Fruit fly (Drosophila melanogaster) whole organism, prepupa: ENCODE data around the gene Bub1.

ENCODE experiments used
- Blimp-1 ChIP-seq: fragments of 200-800 bp; sonication (Bioruptor generic); optimal IDR thresholded peaks from 3 replicates; lab custom pipeline; 2017; ENCODE audit warnings: missing biosample characterization, missing genetic modification characterization, mild to moderate bottlenecking, moderate library complexity, missing genetic modification reagents
- CG10631 ChIP-seq: fragments of 200-800 bp; sonication (Bioruptor generic); optimal IDR thresholded peaks from 2 replicates; lab custom pipeline; 2016; ENCODE audit warnings: missing biosample characterization, missing genetic modification characterization
- CG10669 ChIP-seq: fragments of 200-800 bp; sonication (Bioruptor generic); optimal IDR thresholded peaks from 3 replicates; lab custom pipeline; 2018; ENCODE audit warnings: missing biosample characterization, mild to moderate bottlenecking, missing genetic modification characterization, moderate library complexity
- CG11294 ChIP-seq: fragments of 200-800 bp; sonication (Bioruptor generic); IDR thresholded peaks from 2 replicates; pipeline ENCODE4 v1.3.6; 2022; ENCODE audit warnings: missing biosample characterization, missing genetic modification characterization
- CG11762 ChIP-seq: fragments of 200-800 bp; sonication (Bioruptor generic); optimal IDR thresholded peaks from 3 replicates; lab custom pipeline; 2016; ENCODE audit warnings: missing biosample characterization, missing genetic modification characterization; ENCODE audit not compliant: insufficient read depth
- CG11902 ChIP-seq: fragments of 200-800 bp; sonication (Bioruptor generic); optimal IDR thresholded peaks from 3 replicates; lab custom pipeline; 2016; ENCODE audit warnings: missing biosample characterization, missing genetic modification characterization
- CG15336 ChIP-seq: fragments of 200-800 bp; sonication (Bioruptor generic); IDR thresholded peaks from 2 replicates; pipeline ENCODE4 v1.3.6; 2022; ENCODE audit warnings: missing biosample characterization, missing genetic modification characterization
- CG1621 ChIP-seq: fragments of 200-800 bp; sonication (Bioruptor generic); optimal IDR thresholded peaks from 3 replicates; lab custom pipeline; 2018; ENCODE audit warnings: missing biosample characterization, mild to moderate bottlenecking, missing genetic modification characterization
- CG3032 ChIP-seq: fragments of 200-800 bp; optimal IDR thresholded peaks from 2 replicates; lab custom pipeline; 2019; ENCODE audit warnings: missing biosample characterization, mild to moderate bottlenecking, missing genetic modification characterization, moderate library complexity
- CG31627 ChIP-seq: fragments of 200-800 bp; sonication (Bioruptor generic); optimal IDR thresholded peaks from 3 replicates; lab custom pipeline; 2016; ENCODE audit warnings: missing biosample characterization, missing genetic modification characterization
- CG3919 ChIP-seq: fragments of 200-800 bp; sonication (Bioruptor generic); optimal IDR thresholded peaks from 3 replicates; lab custom pipeline; 2016; ENCODE audit warnings: missing biosample characterization, missing genetic modification characterization
- CG4318 ChIP-seq: fragments of 200-800 bp; sonication (Bioruptor generic); optimal IDR thresholded peaks from 3 replicates; lab custom pipeline; 2017; ENCODE audit warnings: missing biosample characterization, mild to moderate bottlenecking, missing genetic modification characterization
- CG6163 ChIP-seq: fragments of 200-800 bp; sonication (Bioruptor generic); IDR thresholded peaks from 3 replicates; pipeline ENCODE4 v1.3.6; 2022; ENCODE audit warnings: missing biosample characterization, missing genetic modification characterization
- CG6276 ChIP-seq: fragments of 200-800 bp; sonication (Bioruptor generic); optimal IDR thresholded peaks from 2 replicates; lab custom pipeline; 2017; ENCODE audit warnings: missing biosample characterization, mild to moderate bottlenecking, missing genetic modification characterization
- CG6792 ChIP-seq: fragments of 200-800 bp; sonication (Bioruptor generic); optimal IDR thresholded peaks from 3 replicates; lab custom pipeline; 2016; ENCODE audit warnings: missing biosample characterization, missing genetic modification characterization
- CG6808 ChIP-seq: fragments of 200-800 bp; sonication (Bioruptor generic); optimal IDR thresholded peaks from 3 replicates; lab custom pipeline; 2017; ENCODE audit warnings: missing biosample characterization, missing genetic modification characterization, mild to moderate bottlenecking, moderate library complexity, missing genetic modification reagents
- CG6854 ChIP-seq: fragments of 200-800 bp; sonication (Bioruptor generic); optimal IDR thresholded peaks from 2 replicates; lab custom pipeline; 2017; ENCODE audit warnings: missing biosample characterization, mild to moderate bottlenecking, missing genetic modification characterization
- CG7368 ChIP-seq: fragments of 200-800 bp; sonication (Bioruptor generic); optimal IDR thresholded peaks from 3 replicates; lab custom pipeline; 2016; ENCODE audit warnings: missing biosample characterization, missing genetic modification characterization
- CG8119 ChIP-seq: fragments of 200-800 bp; sonication (Bioruptor generic); IDR thresholded peaks from 3 replicates; pipeline ENCODE4 v1.3.6; 2022; ENCODE audit warnings: missing biosample characterization, missing genetic modification characterization
- CG8319 ChIP-seq: fragments of 200-800 bp; sonication (Bioruptor generic); optimal IDR thresholded peaks from 3 replicates; lab custom pipeline; 2016; ENCODE audit warnings: missing biosample characterization, missing genetic modification characterization
- CG8632 ChIP-seq: fragments of 200-800 bp; sonication (Bioruptor generic); optimal IDR thresholded peaks from 3 replicates; lab custom pipeline; 2016; ENCODE audit warnings: missing biosample characterization, missing genetic modification characterization
- CG9139 ChIP-seq: fragments of 200-800 bp; sonication (Bioruptor generic); optimal IDR thresholded peaks from 3 replicates; lab custom pipeline; 2017; ENCODE audit warnings: missing biosample characterization, mild to moderate bottlenecking, missing genetic modification characterization
- Eip75B ChIP-seq: fragments of 200-800 bp; sonication (Bioruptor generic); optimal IDR thresholded peaks from 3 replicates; lab custom pipeline; 2016; ENCODE audit warnings: missing biosample characterization, missing genetic modification characterization
- Eip78C ChIP-seq: fragments of 200-800 bp; sonication (Bioruptor generic); peaks from one replicate; lab custom pipeline; 2016; ENCODE audit warnings: missing biosample characterization, missing genetic modification characterization
- Eip93F ChIP-seq: fragments of 200-800 bp; sonication (Bioruptor generic); optimal IDR thresholded peaks from 2 replicates; lab custom pipeline; 2016; ENCODE audit warnings: missing biosample characterization, mild to moderate bottlenecking, missing genetic modification characterization
- Ets96B ChIP-seq: fragments of 200-800 bp; optimal IDR thresholded peaks from 2 replicates; lab custom pipeline; 2019; ENCODE audit warnings: missing biosample characterization, mild to moderate bottlenecking, missing genetic modification characterization, moderate library complexity
- Gug ChIP-seq: fragments of 200-800 bp; sonication (Bioruptor generic); IDR thresholded peaks from 2 replicates; pipeline ENCODE4 v1.3.6; 2022; ENCODE audit warnings: missing biosample characterization, missing genetic modification characterization
- Hr38 ChIP-seq: sonication (Bioruptor generic); optimal IDR thresholded peaks from 2 replicates; lab custom pipeline; 2016; ENCODE audit warnings: missing biosample characterization, missing genetic modification characterization
- Hr4 ChIP-seq: fragments of 200-800 bp; sonication (Bioruptor generic); optimal IDR thresholded peaks from 3 replicates; lab custom pipeline; 2016; ENCODE audit warnings: missing biosample characterization, missing genetic modification characterization
- Lpt ChIP-seq: fragments of 200-800 bp; sonication (Bioruptor generic); optimal IDR thresholded peaks from 3 replicates; lab custom pipeline; 2016; ENCODE audit warnings: missing biosample characterization, missing genetic modification characterization
- Met ChIP-seq: fragments of 200-800 bp; sonication (Bioruptor generic); optimal IDR thresholded peaks from 3 replicates; lab custom pipeline; 2016; ENCODE audit warnings: missing biosample characterization, missing genetic modification characterization
- OdsH ChIP-seq: fragments of 200-800 bp; sonication (Bioruptor generic); optimal IDR thresholded peaks from 3 replicates; lab custom pipeline; 2016; ENCODE audit warnings: missing biosample characterization, missing genetic modification characterization
- Sox102F ChIP-seq: fragments of 200-800 bp; sonication (Bioruptor generic); optimal IDR thresholded peaks from 2 replicates; lab custom pipeline; 2016; ENCODE audit warnings: missing biosample characterization, mild to moderate bottlenecking, missing genetic modification characterization
- Sox14 ChIP-seq: fragments of 200-800 bp; sonication (Bioruptor generic); optimal IDR thresholded peaks from 3 replicates; lab custom pipeline; 2016; ENCODE audit warnings: missing biosample characterization, missing genetic modification characterization
- Sox15 ChIP-seq: fragments of 200-800 bp; sonication (Bioruptor generic); optimal IDR thresholded peaks from 3 replicates; lab custom pipeline; 2016; ENCODE audit warnings: missing biosample characterization, missing genetic modification characterization
- achi ChIP-seq: fragments of 200-800 bp; sonication (Bioruptor generic); optimal IDR thresholded peaks from 3 replicates; lab custom pipeline; 2016; ENCODE audit warnings: missing biosample characterization, missing genetic modification characterization
- acj6 ChIP-seq: fragments of 200-800 bp; sonication (Bioruptor generic); optimal IDR thresholded peaks from 3 replicates; lab custom pipeline; 2016; ENCODE audit warnings: missing biosample characterization, missing genetic modification characterization
- cyc ChIP-seq: fragments of 200-800 bp; sonication (Bioruptor generic); optimal IDR thresholded peaks from 3 replicates; lab custom pipeline; 2016; ENCODE audit warnings: missing biosample characterization, missing genetic modification characterization
- dac ChIP-seq: fragments of 200-800 bp; sonication (Bioruptor generic); optimal IDR thresholded peaks from 2 replicates; lab custom pipeline; 2017; ENCODE audit warnings: missing biosample characterization, mild to moderate bottlenecking, missing genetic modification characterization
- eg ChIP-seq: fragments of 200-800 bp; sonication (Bioruptor generic); IDR thresholded peaks from 3 replicates; pipeline ENCODE4 v1.3.6; 2022; ENCODE audit warnings: missing biosample characterization, missing genetic modification characterization
- esn ChIP-seq: fragments of 200-800 bp; sonication (Bioruptor generic); optimal IDR thresholded peaks from 2 replicates; lab custom pipeline; 2016; ENCODE audit warnings: missing biosample characterization, mild to moderate bottlenecking, missing genetic modification characterization, moderate library complexity
- fd59A ChIP-seq: fragments of 200-800 bp; sonication (Bioruptor generic); optimal IDR thresholded peaks from 2 replicates; lab custom pipeline; 2017; ENCODE audit warnings: missing biosample characterization, mild to moderate bottlenecking, missing genetic modification characterization, missing genetic modification reagents
- fd85E ChIP-seq: fragments of 200-800 bp; sonication (Bioruptor generic); optimal IDR thresholded peaks from 3 replicates; lab custom pipeline; 2016; ENCODE audit warnings: missing biosample characterization, missing genetic modification characterization
- fkh ChIP-seq: fragments of 200-800 bp; sonication (Bioruptor generic); optimal IDR thresholded peaks from 3 replicates; lab custom pipeline; 2017; ENCODE audit warnings: missing biosample characterization, mild to moderate bottlenecking, missing genetic modification characterization, moderate library complexity
- net ChIP-seq: fragments of 200-800 bp; sonication (Bioruptor generic); optimal IDR thresholded peaks from 3 replicates; lab custom pipeline; 2016; ENCODE audit warnings: missing biosample characterization, missing genetic modification characterization
- salr ChIP-seq, 2 experiments: fragments of 200-800 bp; sonication (Bioruptor generic); optimal IDR thresholded peaks; 3 replicates each; lab custom pipeline; 2016 to 2018; ENCODE audit warnings: missing biosample characterization in 2 of 2, missing genetic modification characterization in 2 of 2, mild to moderate bottlenecking in 1 of 2
- spab ChIP-seq: fragments of 200-800 bp; sonication (Bioruptor generic); optimal IDR thresholded peaks from 2 replicates; lab custom pipeline; 2017; ENCODE audit warnings: missing biosample characterization, mild to moderate bottlenecking, missing genetic modification characterization, missing genetic modification reagents
- ss ChIP-seq, 2 experiments: fragments of 200-800 bp; sonication (Bioruptor generic); optimal IDR thresholded peaks; 2 replicates in 1 of 2; 3 replicates in 1 of 2; lab custom pipeline; 2017 to 2018; ENCODE audit warnings: mild to moderate bottlenecking in 2 of 2, missing biosample characterization in 2 of 2, missing genetic modification characterization in 2 of 2, moderate library complexity in 1 of 2
- topi ChIP-seq: fragments of 200-800 bp; sonication (Bioruptor generic); optimal IDR thresholded peaks from 3 replicates; lab custom pipeline; 2016; ENCODE audit warnings: missing biosample characterization, missing genetic modification characterization
- vri ChIP-seq: fragments of 200-800 bp; sonication (Bioruptor generic); optimal IDR thresholded peaks from 3 replicates; lab custom pipeline; 2016; ENCODE audit warnings: missing biosample characterization, mild to moderate bottlenecking, missing genetic modification characterization

Bub1 gene

dm6 chr2L:5324958-5325850 lies 46.5 kb downstream of the Bub1 start:
- TF ChIP-seq topi (GFP tag; lab: Kevin White, UChicago) (peak; percentile 65), ss (GFP tag; optimal IDR thresholded peaks at IDR 0.05; lab: Kevin White, UChicago) (peak; percentile 67 to 84), CG8632 (peak; percentile 77), spab (GFP tag; lab: Kevin White, UChicago) (no peak), CG6792 (peak; percentile 83), fd85E (GFP tag; lab: Kevin White, UChicago) (peak; percentile 39), Sox102F (GFP tag; lab: Kevin White, UChicago) (peak; percentile 76), net (peak; percentile 81), CG8319 (GFP tag; lab: Kevin White, UChicago) (peak; percentile 79), CG6163 (peak; percentile 97), fkh (no peak), Met (GFP tag; lab: Kevin White, UChicago) (no peak), CG8119 (GFP tag; lab: Robert Waterston, UW) (peak; percentile 87), CG6276 (GFP tag; lab: Kevin White, UChicago) (no peak), achi (GFP tag; lab: Kevin White, UChicago) (peak; percentile 77), esn (GFP tag; lab: Kevin White, UChicago) (peak; percentile 63), salr (GFP tag; optimal IDR thresholded peaks at IDR 0.05; lab: Kevin White, UChicago) (peak; percentile 54), CG6808 (no peak), Hr4 (no peak), CG11294 (peak; percentile 74), CG1621 (tag; lab: Kevin White, UChicago) (peak; percentile 73), CG6854 (GFP tag; lab: Kevin White, UChicago) (peak; percentile 75), vri (GFP tag; lab: Kevin White, UChicago) (peak; percentile 86), CG7368 (peak; percentile 81), fd59A (GFP tag; lab: Kevin White, UChicago) (peak; percentile 44), CG10631 (GFP tag; lab: Kevin White, UChicago) (no peak), dac (GFP tag; lab: Kevin White, UChicago) (no peak), CG11902 (peak; percentile 80), Hr38 (GFP tag; lab: Kevin White, UChicago) (no peak), Sox14 (peak; percentile 81), eg (peak; percentile 97), Ets96B (tag; lab: Kevin White, UChicago) (peak; percentile 73), Eip93F (peak; percentile 38), CG3919 (GFP tag; lab: Kevin White, UChicago) (peak; percentile 82), CG10669 (GFP tag; lab: Kevin White, UChicago) (no peak), Gug (peak; percentile 87), Eip75B (GFP tag; lab: Kevin White, UChicago) (peak; percentile 60), CG3032 (tag; lab: Kevin White, UChicago) (peak; percentile 66), CG31627 (peak; percentile 82), CG15336 (peak; percentile 88), CG9139 (GFP tag; lab: Kevin White, UChicago) (peak; percentile 74), Lpt (GFP tag; lab: Kevin White, UChicago) (peak; percentile 74), OdsH (GFP tag; lab: Kevin White, UChicago) (peak; percentile 80), Eip78C (GFP tag; lab: Kevin White, UChicago) (peak; percentile 90), CG11762 (GFP tag; lab: Kevin White, UChicago) (peak; percentile 49), cyc (GFP tag; lab: Kevin White, UChicago) (peak; percentile 85), acj6 (GFP tag; lab: Kevin White, UChicago) (peak; percentile 79), Sox15 (GFP tag; lab: Kevin White, UChicago) (peak; percentile 78), Blimp-1 (GFP tag; lab: Kevin White, UChicago) (peak; percentile 19), CG4318 (GFP tag; lab: Kevin White, UChicago) (no peak)
